Fruit fly (Drosophila melanogaster) Kc167 (cell line): ENCODE measurements around the gene mRpS11.

ENCODE experiments used
- h ChIP-seq: fragments of >200 bp; optimal IDR thresholded peaks from 3 replicates; lab custom pipeline; 2018; ENCODE audit warnings: missing external identifiers
- psq ChIP-seq: fragments of >200 bp; optimal IDR thresholded peaks from 2 replicates; lab custom pipeline; 2017; ENCODE audit warnings: missing external identifiers

DNA sequence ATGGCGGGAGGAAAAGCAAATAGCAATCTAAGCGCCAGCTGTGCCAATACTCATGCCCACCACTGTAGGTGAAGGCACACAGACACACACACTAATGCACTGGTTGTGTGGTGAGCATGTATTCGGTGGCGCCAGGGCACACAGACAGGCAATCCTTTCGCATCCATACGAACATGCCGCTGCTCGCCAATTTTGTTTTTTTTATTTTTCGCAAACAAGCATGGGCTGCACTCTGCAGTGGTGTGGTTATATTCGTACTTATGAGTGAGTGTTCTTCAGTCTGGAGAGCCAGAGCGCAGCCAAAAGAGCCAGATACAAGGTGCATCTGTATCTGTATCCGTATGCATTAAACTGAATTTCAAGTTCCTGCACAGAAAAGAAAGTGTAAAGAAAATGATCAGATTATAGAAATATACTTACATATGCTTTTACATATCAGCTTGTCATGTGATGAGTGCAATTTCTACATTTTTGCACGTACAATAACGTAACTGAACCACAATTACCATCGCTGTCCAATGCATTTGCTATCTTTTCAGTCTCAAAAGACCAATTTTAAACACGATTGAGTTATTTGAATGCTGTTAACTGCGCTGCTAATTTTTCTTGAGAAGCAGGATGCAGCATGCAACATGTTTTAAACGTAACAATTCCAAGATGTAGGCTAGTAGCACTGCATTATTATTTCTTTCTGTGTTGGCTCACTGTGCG lies 13.3 kb upstream of the mRpS11 start:
- no peak for TF ChIP-seq psq
- TF ChIP-seq h = no peak
